Fruit fly (Drosophila melanogaster): ENCODE results near the gene Dhfr.

Gene Dhfr

DNA sequence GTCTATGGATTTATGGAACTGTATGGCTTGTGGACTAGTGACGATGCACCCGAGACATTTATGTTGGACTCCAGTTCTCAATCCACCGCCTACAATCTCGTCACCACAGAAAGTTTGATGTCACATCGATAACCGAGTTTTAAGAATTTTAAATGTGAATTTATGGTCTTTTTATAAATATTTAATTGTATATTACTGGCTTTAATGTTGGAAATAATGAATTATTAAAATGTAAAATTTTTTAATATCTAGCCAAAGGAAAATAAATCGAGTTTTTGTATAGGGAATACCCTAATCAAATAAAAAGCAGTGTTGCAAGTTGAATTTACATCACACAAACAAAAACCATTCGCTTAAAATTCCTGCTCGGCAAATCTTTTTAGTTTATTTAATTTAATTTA lies 48.3 kb upstream of the Dhfr start, which contains the start of gene Fntb:
Gene Fntb (plus strand): TSS at position 334 of the 401 bp plus-strand sequence.
- peak; percentile 52 for TF ChIP-seq CG8290 (GFP tag; optimal IDR thresholded peaks at IDR 0.05)
- TF ChIP-seq CG8290 (tag; optimal IDR thresholded peaks at IDR 0.05) = no peak
- peak; percentile 66 for TF ChIP-seq CG9817 (tag; optimal IDR thresholded peaks at IDR 0.05)
- 0 out of 3 replicates have a peak, but pooled peaks have one; percentile 5 for TF ChIP-seq CG11456 (GFP tag; IDR thresholded peaks at IDR 0.05)
- no peak for TF ChIP-seq CG5180 (GFP tag; optimal IDR thresholded peaks at IDR 0.05)
- peak; percentile 65; the same call in 2 of the 3 replicates for TF ChIP-seq ci (GFP tag; IDR thresholded peaks at IDR 0.05)
- peak; percentile 55 for TF ChIP-seq CG3995 (GFP tag; optimal IDR thresholded peaks at IDR 0.05)
- peak; percentile 55 for TF ChIP-seq Nf-YB (GFP tag; optimal IDR thresholded peaks at IDR 0.05)
- TF ChIP-seq CG17568 (GFP tag; optimal IDR thresholded peaks at IDR 0.05) = no peak
- peak; percentile 69 for TF ChIP-seq Dek (tag; optimal IDR thresholded peaks at IDR 0.05)
- no peak for TF ChIP-seq ken (GFP tag; IDR thresholded peaks at IDR 0.05)
- TF ChIP-seq sisA (GFP tag; IDR thresholded peaks at IDR 0.05) = peak; percentile 66
- TF ChIP-seq Ada2b (GFP tag; IDR thresholded peaks at IDR 0.05) = 0 out of 2 replicates have a peak, but pooled peaks have one; percentile 20
- TF ChIP-seq Ptx1 (GFP tag; IDR thresholded peaks at IDR 0.05) = peak; percentile 73
- no peak for TF ChIP-seq CG12236 (GFP tag; optimal IDR thresholded peaks at IDR 0.05)
- TF ChIP-seq CG10267 (tag; optimal IDR thresholded peaks at IDR 0.05) = peak; percentile 92
- TF ChIP-seq CG12155 (GFP tag; optimal IDR thresholded peaks at IDR 0.05) = peak; percentile 62
- no peak for TF ChIP-seq CG6854 (GFP tag; optimal IDR thresholded peaks at IDR 0.05)
- peak; percentile 76 for TF ChIP-seq Hr3 (GFP tag; optimal IDR thresholded peaks at IDR 0.05)
- TF ChIP-seq ewg (GFP tag; optimal IDR thresholded peaks at IDR 0.05) = peak; percentile 25
- TF ChIP-seq pros (GFP tag; optimal IDR thresholded peaks at IDR 0.05) = no peak
- peak; percentile 58 for TF ChIP-seq CG8388 (GFP tag; optimal IDR thresholded peaks at IDR 0.05)
- peak; percentile 13 for TF ChIP-seq CG6813 (GFP tag; optimal IDR thresholded peaks at IDR 0.05)
- peak; percentile 31 for TF ChIP-seq cwo (GFP tag; optimal IDR thresholded peaks at IDR 0.05)
- peak; percentile 69 for TF ChIP-seq CG12659 (GFP tag; optimal IDR thresholded peaks at IDR 0.05)
- peak; percentile 2 for TF ChIP-seq CG3065 (GFP tag; optimal IDR thresholded peaks at IDR 0.05)
- TF ChIP-seq ATbp (GFP tag; optimal IDR thresholded peaks at IDR 0.05) = peak; percentile 40
- no peak for TF ChIP-seq CG8089 (GFP tag; optimal IDR thresholded peaks at IDR 0.05)
- no peak for TF ChIP-seq sqz (GFP tag; optimal IDR thresholded peaks at IDR 0.05)
- peak; percentile 86 for TF ChIP-seq gem (tag; optimal IDR thresholded peaks at IDR 0.05)
- TF ChIP-seq H2.0 (GFP tag; IDR thresholded peaks at IDR 0.05) = peak; percentile 39
- TF ChIP-seq Chrac-16 (GFP tag; optimal IDR thresholded peaks at IDR 0.05) = peak; percentile 63
- TF ChIP-seq sob (GFP tag; IDR thresholded peaks at IDR 0.05) = peak; percentile 63
- no peak for TF ChIP-seq CG15479 (GFP tag; optimal IDR thresholded peaks at IDR 0.05)
- TF ChIP-seq slbo (GFP tag; IDR thresholded peaks at IDR 0.05) = peak; percentile 70
- TF ChIP-seq Meics (GFP tag; optimal IDR thresholded peaks at IDR 0.05) = peak; percentile 99
- TF ChIP-seq oc (tag; optimal IDR thresholded peaks at IDR 0.05) = no peak
- peak; percentile 38 for TF ChIP-seq CG1529 (GFP tag; optimal IDR thresholded peaks at IDR 0.05)
- no peak for TF ChIP-seq Kr (GFP tag; optimal IDR thresholded peaks at IDR 0.05)
- no peak for TF ChIP-seq Dp (GFP tag; optimal IDR thresholded peaks at IDR 0.05)
- TF ChIP-seq CG17361 (GFP tag; IDR thresholded peaks at IDR 0.05) = peak; percentile 88
- TF ChIP-seq CG2116 (GFP tag; optimal IDR thresholded peaks at IDR 0.05) = peak; percentile 49
- TF ChIP-seq sr (GFP tag; IDR thresholded peaks at IDR 0.05) = no peak
- peak; percentile 41; the same call in 1 of the 2 replicates for TF ChIP-seq ranshi (GFP tag; IDR thresholded peaks at IDR 0.05)
- peak; percentile 81 for TF ChIP-seq PHDP (tag; optimal IDR thresholded peaks at IDR 0.05)
- peak; percentile 39 for TF ChIP-seq CG12219 (GFP tag; optimal IDR thresholded peaks at IDR 0.05)
- TF ChIP-seq CG15514 (GFP tag; optimal IDR thresholded peaks at IDR 0.05) = peak; percentile 68
- no peak for TF ChIP-seq sna (GFP tag; IDR thresholded peaks at IDR 0.05; ENCODE audit: partially characterized antibody)
- peak; percentile 81 for TF ChIP-seq CG2712 (tag; optimal IDR thresholded peaks at IDR 0.05)
- TF ChIP-seq ro (GFP tag; IDR thresholded peaks at IDR 0.05) = no peak
- TF ChIP-seq z (GFP tag; IDR thresholded peaks at IDR 0.05) = no peak
